Worm (Caenorhabditis elegans): ENCODE measurements around the gene C46F11.6.

DNA sequence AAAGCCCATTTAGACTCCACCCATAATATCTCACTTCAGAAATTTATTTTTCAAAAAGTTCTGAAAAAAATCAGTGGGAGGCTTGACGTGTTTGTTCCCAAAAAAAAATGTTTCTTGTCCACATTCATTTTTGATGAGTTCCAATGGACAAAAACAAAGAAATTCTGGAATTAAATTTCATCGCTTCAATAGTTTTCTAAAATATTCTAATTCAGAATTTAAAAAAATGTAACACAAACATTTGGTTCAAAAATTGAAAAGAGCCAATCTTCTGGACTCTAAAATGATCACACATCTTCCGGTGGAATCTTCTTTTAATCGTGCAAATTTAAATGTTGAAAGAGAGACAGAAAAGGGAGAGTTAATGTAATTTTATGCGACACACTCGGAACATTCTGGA lies 22.3 kb upstream of the C46F11.6 start:
- TF ChIP-seq lin-39 (tag; optimal IDR thresholded peaks at IDR 0.05) (no peak), ztf-4 (tag; optimal IDR thresholded peaks at IDR 0.05) (no peak), sup-37 (GFP tag; optimal IDR thresholded peaks at IDR 0.05) (no peak), ceh-8 (GFP tag; optimal IDR thresholded peaks at IDR 0.05) (no peak), dpl-1 (GFP tag; optimal IDR thresholded peaks at IDR 0.05) (no peak), lin-13 (GFP tag; optimal IDR thresholded peaks at IDR 0.05) (no peak), pax-3 (tag; optimal IDR thresholded peaks at IDR 0.05) (no peak), elt-3 (tag; optimal IDR thresholded peaks at IDR 0.05) (no peak), nhr-77 (tag; optimal IDR thresholded peaks at IDR 0.05) (no peak), ztf-11 (tag; optimal IDR thresholded peaks at IDR 0.05) (no peak), nhr-11 (tag; optimal IDR thresholded peaks at IDR 0.05) (no peak), ceh-82 (tag; optimal IDR thresholded peaks at IDR 0.05) (no peak), alr-1 (tag; optimal IDR thresholded peaks at IDR 0.05; ENCODE audit: borderline replicate concordance) (no peak), snpc-4 (tag; optimal IDR thresholded peaks at IDR 0.05) (no peak)

Data from whole organism, L1 larva.